Worm (Caenorhabditis elegans) whole organism, young adult: ENCODE results near the gene K09F6.10.

Source experiments
- B0019.2 ChIP-seq: fragments of 200-800 bp; sonication (Bioruptor generic); conservative IDR thresholded peaks from 2 replicates; pipeline ENCODE4 v1.3.6; 2022; ENCODE audit warnings: missing genetic modification reagents, missing genetic modification characterization, missing compliant biosample characterization
- C06A6.2 ChIP-seq: fragments of 200-800 bp; sonication (Bioruptor generic); conservative IDR thresholded peaks from 2 replicates; pipeline ENCODE4 v1.3.6; 2022; ENCODE audit warnings: missing genetic modification characterization, missing compliant biosample characterization
- F22D6.2 ChIP-seq: sonication (generic microtip); optimal IDR thresholded peaks from 2 replicates; lab custom pipeline; 2016; ENCODE audit warnings: mild to moderate bottlenecking, missing genetic modification characterization, missing compliant biosample characterization
- F57A8.1 ChIP-seq: fragments of 200-800 bp; sonication (Bioruptor generic); optimal IDR thresholded peaks from 2 replicates; lab custom pipeline; 2018; ENCODE audit warnings: mild to moderate bottlenecking, missing genetic modification characterization, moderate library complexity, missing compliant biosample characterization
- K11D2.4 ChIP-seq: fragments of 200-800 bp; sonication (Bioruptor generic); IDR thresholded peaks from 2 replicates; pipeline ENCODE4 v1.3.6; 2022; ENCODE audit warnings: missing genetic modification reagents, missing genetic modification characterization, missing compliant biosample characterization
- Y53F4B.3 ChIP-seq: fragments of 200-800 bp; sonication (Bioruptor generic); IDR thresholded peaks from 2 replicates; pipeline ENCODE4 v1.3.6; 2022; ENCODE audit warnings: missing genetic modification reagents, missing genetic modification characterization, missing compliant biosample characterization
- Y56A3A.18 ChIP-seq: fragments of 200-800 bp; sonication (Bioruptor generic); IDR thresholded peaks from 2 replicates; pipeline ENCODE4 v1.3.6; 2022; ENCODE audit warnings: missing genetic modification reagents, missing genetic modification characterization, missing compliant biosample characterization
- Y95B8A.8 ChIP-seq: fragments of 200-800 bp; sonication (Bioruptor generic); IDR thresholded peaks from 2 replicates; pipeline ENCODE4 v1.3.6; 2022; ENCODE audit warnings: missing genetic modification reagents, missing genetic modification characterization, missing compliant biosample characterization
- attf-3 ChIP-seq: fragments of 200-800 bp; sonication (Bioruptor generic); conservative IDR thresholded peaks from 2 replicates; pipeline ENCODE4 v1.3.6; 2022; ENCODE audit warnings: missing genetic modification reagents, missing genetic modification characterization, missing compliant biosample characterization
- chd-7 ChIP-seq: sonication (generic microtip); optimal IDR thresholded peaks from 2 replicates; lab custom pipeline; 2016; ENCODE audit warnings: mild to moderate bottlenecking, missing genetic modification characterization, moderate library complexity, missing compliant biosample characterization
- egl-44 ChIP-seq: fragments of 200-800 bp; sonication (Bioruptor generic); IDR thresholded peaks from 2 replicates; pipeline ENCODE4 v1.3.6; 2022; ENCODE audit warnings: missing genetic modification reagents, missing genetic modification characterization, missing compliant biosample characterization
- egrh-3 ChIP-seq: fragments of 200-800 bp; sonication (Bioruptor generic); IDR thresholded peaks from 2 replicates; pipeline ENCODE4 v1.3.6; 2022; ENCODE audit warnings: missing genetic modification reagents, missing genetic modification characterization, missing compliant biosample characterization
- ekl-4 ChIP-seq: fragments of 200-800 bp; sonication (Bioruptor generic); IDR thresholded peaks from 2 replicates; pipeline ENCODE4 v1.3.6; 2022; ENCODE audit warnings: missing genetic modification reagents, missing genetic modification characterization, missing compliant biosample characterization
- gei-17 ChIP-seq: fragments of 200-800 bp; sonication (Bioruptor generic); optimal IDR thresholded peaks from 2 replicates; lab custom pipeline; 2018; ENCODE audit warnings: mild to moderate bottlenecking, missing genetic modification characterization, missing compliant biosample characterization
- hmg-1.2 ChIP-seq: fragments of 200-800 bp; sonication (Bioruptor generic); IDR thresholded peaks from 2 replicates; pipeline ENCODE4 v1.3.6; 2022; ENCODE audit warnings: missing genetic modification reagents, missing genetic modification characterization, missing compliant biosample characterization
- madf-3 ChIP-seq: fragments of 200-800 bp; sonication (Bioruptor generic); IDR thresholded peaks from 2 replicates; pipeline ENCODE4 v1.3.6; 2022; ENCODE audit warnings: missing genetic modification reagents, missing genetic modification characterization, missing compliant biosample characterization
- madf-8 ChIP-seq: fragments of 200-800 bp; sonication (Bioruptor generic); conservative IDR thresholded peaks from 2 replicates; pipeline ENCODE4 v1.3.6; 2022; ENCODE audit warnings: missing genetic modification reagents, missing genetic modification characterization, missing compliant biosample characterization
- mcd-1 ChIP-seq: fragments of 200-800 bp; sonication (Bioruptor generic); IDR thresholded peaks from 2 replicates; pipeline ENCODE4 v1.3.6; 2022; ENCODE audit warnings: missing genetic modification reagents, missing genetic modification characterization, missing compliant biosample characterization
- mxl-1 ChIP-seq: sonication (generic microtip); optimal IDR thresholded peaks from 2 replicates; lab custom pipeline; 2016; ENCODE audit warnings: missing genetic modification characterization, missing compliant biosample characterization
- nhr-120 ChIP-seq: fragments of 200-800 bp; sonication (Bioruptor generic); IDR thresholded peaks from 2 replicates; pipeline ENCODE4 v1.3.6; 2022; ENCODE audit warnings: missing genetic modification characterization, missing compliant biosample characterization
- nhr-179 ChIP-seq: sonication (generic microtip); optimal IDR thresholded peaks from 2 replicates; lab custom pipeline; 2016; ENCODE audit warnings: mild to moderate bottlenecking, missing genetic modification characterization, missing compliant biosample characterization
- somi-1 ChIP-seq: fragments of 200-800 bp; sonication (Bioruptor generic); optimal IDR thresholded peaks from 2 replicates; lab custom pipeline; 2018; ENCODE audit warnings: mild to moderate bottlenecking, missing genetic modification characterization, missing compliant biosample characterization
- tlf-1 ChIP-seq: fragments of 200-800 bp; sonication (Bioruptor generic); optimal IDR thresholded peaks from 2 replicates; lab custom pipeline; 2018; ENCODE audit warnings: mild to moderate bottlenecking, missing genetic modification characterization, missing compliant biosample characterization
- zfh-2 ChIP-seq: fragments of 200-800 bp; sonication (Bioruptor generic); conservative IDR thresholded peaks from 2 replicates; pipeline ENCODE4 v1.3.6; 2022; ENCODE audit warnings: missing genetic modification reagents, missing genetic modification characterization, missing compliant biosample characterization
- ztf-18 ChIP-seq: sonication (generic microtip); optimal IDR thresholded peaks from 2 replicates; lab custom pipeline; 2016; ENCODE audit warnings: missing genotype, mild to moderate bottlenecking, missing genetic modification characterization, missing compliant biosample characterization
- ztf-22 ChIP-seq: fragments of 200-800 bp; sonication (Bioruptor generic); optimal IDR thresholded peaks from 2 replicates; lab custom pipeline; 2018; ENCODE audit warnings: mild to moderate bottlenecking, missing genetic modification characterization, moderate library complexity, missing compliant biosample characterization
- ztf-25 ChIP-seq: fragments of 200-800 bp; sonication (Bioruptor generic); IDR thresholded peaks from 2 replicates; pipeline ENCODE4 v1.3.6; 2022; ENCODE audit warnings: missing genetic modification reagents, missing genetic modification characterization, missing compliant biosample characterization
- ztf-6 ChIP-seq: fragments of 200-800 bp; sonication (Bioruptor generic); IDR thresholded peaks from 2 replicates; pipeline ENCODE4 v1.3.6; 2022; ENCODE audit warnings: missing genetic modification reagents, missing genetic modification characterization, missing compliant biosample characterization

The K09F6.10 gene

ce11 chrII:2253676-2254075 is 35.0 kb downstream of the K09F6.10 start:
- TF ChIP-seq chd-7 (tag; lab: Kevin White, UChicago) (no peak), zfh-2 (peak; percentile 60; the same call in 1 of the 2 replicates)

ce11 chrII:2251617-2252016 is 37.1 kb downstream of the K09F6.10 start:
- no peak for TF ChIP-seq gei-17 (GFP tag; lab: Kevin White, UChicago)
- 0 out of 2 replicates have a peak, but pooled peaks have one; percentile 49 for TF ChIP-seq ztf-25
- TF ChIP-seq madf-8 (GFP tag; lab: Robert Waterston, UW), result no peak
- no peak for TF ChIP-seq Y95B8A.8 (GFP tag; lab: Robert Waterston, UW)
- TF ChIP-seq C06A6.2 (GFP tag; lab: Robert Waterston, UW), result no peak
- TF ChIP-seq F57A8.1 (GFP tag; lab: Kevin White, UChicago), result no peak
- no peak for TF ChIP-seq tlf-1
- TF ChIP-seq zfh-2, result peak; percentile 83
- peak; percentile 92 for TF ChIP-seq egrh-3 (GFP tag; lab: Robert Waterston, UW)
- TF ChIP-seq egl-44 (GFP tag; lab: Robert Waterston, UW), result no peak
- TF ChIP-seq attf-3 (GFP tag; lab: Robert Waterston, UW), result no peak
- TF ChIP-seq nhr-120 (GFP tag; lab: Robert Waterston, UW), result no peak
- no peak for TF ChIP-seq ztf-18 (tag; lab: Kevin White, UChicago)
- no peak for TF ChIP-seq Y53F4B.3 (GFP tag; lab: Robert Waterston, UW)
- TF ChIP-seq F22D6.2 (tag; lab: Kevin White, UChicago), result no peak
- TF ChIP-seq mxl-1, result no peak

ce11 chrII:2243342-2243741 is 45.3 kb downstream of the K09F6.10 start, which contains the start of gene F54A3.2:
TSS of gene F54A3.2 (plus strand) at chrII:2243642.
- TF ChIP-seq ekl-4, result no peak
- no peak for TF ChIP-seq ztf-22
- no peak for TF ChIP-seq nhr-179
- TF ChIP-seq somi-1, result no peak
- no peak for TF ChIP-seq zfh-2
- TF ChIP-seq hmg-1.2 (GFP tag; lab: Robert Waterston, UW), result no peak
- no peak for TF ChIP-seq mcd-1 (GFP tag; lab: Robert Waterston, UW)
- TF ChIP-seq Y56A3A.18 (GFP tag; lab: Robert Waterston, UW), result no peak
- no peak for TF ChIP-seq madf-3 (GFP tag; lab: Robert Waterston, UW)
- no peak for TF ChIP-seq Y95B8A.8 (GFP tag; lab: Robert Waterston, UW)
- TF ChIP-seq K11D2.4 (GFP tag; lab: Robert Waterston, UW), result no peak
- no peak for TF ChIP-seq B0019.2
- TF ChIP-seq ztf-6 (GFP tag; lab: Robert Waterston, UW), result no peak
